Fruit fly (Drosophila melanogaster): Measurements from ENCODE around the gene tal-1A.
A peak's percentile ranks its signal among the peaks of the same experiment; 100 is the strongest.

The tal-1A gene

DNA sequence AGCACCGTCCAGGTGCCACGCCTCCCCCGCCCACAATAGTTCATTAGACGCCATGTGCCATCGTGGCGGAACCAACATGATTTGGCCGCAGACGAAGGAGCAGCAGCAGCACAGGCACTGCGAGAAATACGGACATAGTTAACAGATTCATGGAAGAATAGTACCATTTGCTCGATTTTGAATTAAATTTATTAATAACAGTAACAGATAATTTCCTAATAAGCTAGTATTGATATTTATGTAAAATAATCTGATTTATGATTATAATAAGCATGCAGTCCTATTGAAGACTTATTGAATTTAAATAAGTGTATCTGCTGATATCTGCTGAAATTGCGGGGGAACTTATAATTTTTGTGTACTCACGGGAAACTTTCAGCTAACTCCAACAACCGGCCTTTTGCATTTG lies 15.6 kb upstream of the tal-1A start:
- TF ChIP-seq eg (GFP tag; IDR thresholded peaks at IDR 0.05) (peak; percentile 66), Blimp-1 (GFP tag; optimal IDR thresholded peaks at IDR 0.05) (no peak), Met (GFP tag; optimal IDR thresholded peaks at IDR 0.05) (no peak), Sox14 (GFP tag; optimal IDR thresholded peaks at IDR 0.05) (peak; percentile 20), CG3032 (tag; optimal IDR thresholded peaks at IDR 0.05) (no peak), Gug (GFP tag; IDR thresholded peaks at IDR 0.05) (peak; percentile 51), net (GFP tag; optimal IDR thresholded peaks at IDR 0.05) (peak; percentile 29), CG31627 (GFP tag; optimal IDR thresholded peaks at IDR 0.05) (peak; percentile 0), Eip78C (GFP tag) (peak; percentile 83), topi (GFP tag; optimal IDR thresholded peaks at IDR 0.05) (peak; percentile 25), CG8119 (GFP tag; IDR thresholded peaks at IDR 0.05) (peak; percentile 82), CG4318 (GFP tag; optimal IDR thresholded peaks at IDR 0.05) (peak; percentile 68), esn (GFP tag; optimal IDR thresholded peaks at IDR 0.05) (no peak), OdsH (GFP tag; optimal IDR thresholded peaks at IDR 0.05) (peak; percentile 45), salr (GFP tag; optimal IDR thresholded peaks at IDR 0.05) (peak in 1 of 2 experiments; percentile 56), CG3919 (GFP tag; optimal IDR thresholded peaks at IDR 0.05) (peak; percentile 60), pdm3 (GFP tag; optimal IDR thresholded peaks at IDR 0.05) (peak; percentile 38), CG10631 (GFP tag; optimal IDR thresholded peaks at IDR 0.05) (peak; percentile 45), CG1621 (tag; optimal IDR thresholded peaks at IDR 0.05) (no peak), Lpt (GFP tag; optimal IDR thresholded peaks at IDR 0.05) (peak; percentile 54), CG32006 (GFP tag; optimal IDR thresholded peaks at IDR 0.05) (peak; percentile 86), dac (GFP tag; optimal IDR thresholded peaks at IDR 0.05) (peak; percentile 54), CG6792 (GFP tag; optimal IDR thresholded peaks at IDR 0.05) (no peak), Eip75B (GFP tag; optimal IDR thresholded peaks at IDR 0.05) (no peak), achi (GFP tag; optimal IDR thresholded peaks at IDR 0.05) (peak; percentile 32), acj6 (GFP tag; optimal IDR thresholded peaks at IDR 0.05) (peak; percentile 15), CG11762 (GFP tag; optimal IDR thresholded peaks at IDR 0.05; ENCODE audit: insufficient read depth) (peak; percentile 30), Hr4 (GFP tag; optimal IDR thresholded peaks at IDR 0.05) (peak; percentile 84), CG6276 (GFP tag; optimal IDR thresholded peaks at IDR 0.05) (peak; percentile 79), fd59A (GFP tag; optimal IDR thresholded peaks at IDR 0.05) (no peak), Sox102F (GFP tag; optimal IDR thresholded peaks at IDR 0.05) (no peak), CG15336 (GFP tag; IDR thresholded peaks at IDR 0.05) (peak; percentile 81)

DNA sequence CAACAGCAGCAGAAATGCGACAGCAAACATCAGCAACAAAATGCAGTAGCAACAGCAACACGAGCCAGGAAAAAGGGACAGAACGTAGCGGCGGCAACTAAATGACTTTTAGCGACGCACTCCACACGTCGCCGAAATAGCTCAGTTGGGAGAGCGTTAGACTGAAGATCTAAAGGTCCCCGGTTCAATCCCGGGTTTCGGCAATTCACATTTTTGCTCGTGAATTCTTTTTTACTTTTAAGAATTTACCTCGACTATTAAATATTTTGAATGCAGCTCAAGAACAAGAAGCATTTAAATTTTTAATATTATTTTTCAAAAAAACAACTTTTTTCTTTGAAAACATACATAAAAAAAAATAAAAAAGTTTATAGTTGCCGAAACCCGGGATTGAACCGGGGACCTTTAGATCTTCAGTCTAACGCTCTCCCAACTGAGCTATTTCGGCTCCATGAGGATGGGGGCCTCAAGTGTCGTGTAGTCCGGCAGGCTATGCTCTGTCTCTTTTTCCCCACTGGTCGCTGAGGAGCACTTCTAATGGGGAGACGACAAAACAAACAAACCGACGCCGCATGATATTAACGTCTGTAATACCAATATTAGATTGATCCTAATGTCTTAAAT lies 15.0 kb upstream of the tal-1A start:
- TF ChIP-seq fkh (GFP tag; optimal IDR thresholded peaks at IDR 0.05) (peak; percentile 39), CG16779 (tag; optimal IDR thresholded peaks at IDR 0.05) (no peak), Eip78C (GFP tag) (peak; percentile 40), svp (GFP tag) (peak; percentile 38)

DNA sequence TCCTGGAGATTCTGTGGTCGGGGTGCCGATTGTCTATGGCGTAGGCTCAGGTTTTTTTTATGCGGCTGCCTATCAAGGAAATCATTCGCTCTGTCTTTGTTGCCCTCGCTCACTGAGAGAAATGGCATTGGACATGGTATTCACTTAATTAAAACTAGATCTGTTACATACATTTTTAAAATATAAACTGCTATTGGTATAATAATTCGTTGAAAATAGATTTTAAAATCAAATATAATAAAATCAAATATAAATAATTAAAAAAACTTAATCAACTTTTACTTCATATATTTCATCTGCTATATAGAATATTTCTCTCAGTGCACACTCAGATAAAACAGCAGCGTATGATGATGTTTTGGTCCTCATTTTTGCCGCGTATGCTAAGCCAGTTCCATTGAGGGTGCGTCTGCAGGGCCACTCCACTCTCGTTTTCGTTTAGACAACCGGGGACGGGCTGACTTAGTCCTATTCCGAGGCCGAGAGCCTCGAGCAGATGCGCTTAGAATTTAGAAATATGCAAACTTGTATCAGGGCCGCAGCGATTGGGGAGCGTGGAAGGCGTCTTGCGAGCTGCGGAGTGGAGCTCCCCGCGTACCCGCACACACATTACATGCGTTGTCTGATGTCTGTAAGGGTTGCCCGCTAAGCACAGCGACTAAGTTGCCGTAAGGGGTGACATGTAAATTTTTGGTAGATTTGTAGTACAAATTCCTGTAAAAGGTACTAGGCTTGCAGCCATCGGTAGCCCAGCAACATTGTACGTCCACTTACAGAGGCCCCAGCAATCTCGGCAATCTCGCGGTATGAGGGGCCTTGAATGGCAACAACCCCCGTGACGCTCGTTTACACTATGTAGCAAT lies 13.1 kb upstream of the tal-1A start:
- TF ChIP-seq CG9139 (GFP tag; optimal IDR thresholded peaks at IDR 0.05) (no peak), pdm3 (GFP tag; optimal IDR thresholded peaks at IDR 0.05) (no peak), eg (GFP tag; IDR thresholded peaks at IDR 0.05) (0 out of 3 replicates have a peak, but pooled peaks have one; percentile 11), CG10669 (GFP tag; optimal IDR thresholded peaks at IDR 0.05) (peak; percentile 5), CG6808 (GFP tag; optimal IDR thresholded peaks at IDR 0.05) (peak; percentile 5), acj6 (GFP tag; optimal IDR thresholded peaks at IDR 0.05) (no peak), svp (GFP tag) (peak; percentile 16), vri (GFP tag; optimal IDR thresholded peaks at IDR 0.05) (no peak), Hr39 (GFP tag; optimal IDR thresholded peaks at IDR 0.05) (no peak), achi (GFP tag; optimal IDR thresholded peaks at IDR 0.05) (peak; percentile 29), CG34406 (GFP tag; optimal IDR thresholded peaks at IDR 0.05) (peak; percentile 13), Eip78C (GFP tag) (peak; percentile 72), CG10631 (GFP tag; optimal IDR thresholded peaks at IDR 0.05) (peak; percentile 46), CG6163 (GFP tag; IDR thresholded peaks at IDR 0.05) (no peak), dsx (GFP tag; optimal IDR thresholded peaks at IDR 0.05; ENCODE audit: poor library complexity, severe bottlenecking) (no peak), fd59A (GFP tag; optimal IDR thresholded peaks at IDR 0.05) (no peak), CG11762 (GFP tag; optimal IDR thresholded peaks at IDR 0.05; ENCODE audit: insufficient read depth) (no peak), CG3919 (GFP tag; optimal IDR thresholded peaks at IDR 0.05) (peak; percentile 26), spab (GFP tag; optimal IDR thresholded peaks at IDR 0.05) (peak; percentile 23), CG6792 (GFP tag; optimal IDR thresholded peaks at IDR 0.05) (no peak), Lpt (GFP tag; optimal IDR thresholded peaks at IDR 0.05) (no peak), salr (GFP tag; optimal IDR thresholded peaks at IDR 0.05) (peak in 1 of 2 experiments; percentile 10), Hr4 (GFP tag; optimal IDR thresholded peaks at IDR 0.05) (peak; percentile 8)

All from whole organism, prepupa.